Worm (Caenorhabditis elegans): ENCODE data around the gene Y56A3A.31.

The Y56A3A.31 gene

ce11 chrIII:11974414-11974813 lies at the start of gene Y56A3A.31:
Gene Y56A3A.31 (plus strand): TSS chrIII:11974477.
- TF ChIP-seq ceh-36 (tag; optimal IDR thresholded peaks at IDR 0.05): no peak
- no peak for TF ChIP-seq ama-1 (optimal IDR thresholded peaks at IDR 0.05)
- no peak for TF ChIP-seq sea-1 (GFP tag; conservative IDR thresholded peaks at IDR 0.05)
- TF ChIP-seq tbx-11 (GFP tag; IDR thresholded peaks at IDR 0.05): no peak
- no peak for TF ChIP-seq aly-1 (tag; optimal IDR thresholded peaks at IDR 0.05)

- TF ChIP-seq hnd-1 (tag; optimal IDR thresholded peaks at IDR 0.05) (no peak), aly-1 (tag; optimal IDR thresholded peaks at IDR 0.05) (no peak), hmbx-1 (tag; optimal IDR thresholded peaks at IDR 0.05) (no peak), tbx-37 (GFP tag; conservative IDR thresholded peaks at IDR 0.05) (no peak), hmg-4 (GFP tag; optimal IDR thresholded peaks at IDR 0.05) (no peak), sea-1 (GFP tag; conservative IDR thresholded peaks at IDR 0.05) (no peak), ets-7 (tag; optimal IDR thresholded peaks at IDR 0.05) (no peak)
Measured at ce11 chrIII:11930899-11931298, 43.4 kb upstream of the Y56A3A.31 start.

- TF ChIP-seq F13C5.2 (tag; optimal IDR thresholded peaks at IDR 0.05): no peak
- TF ChIP-seq hnd-1 (tag; optimal IDR thresholded peaks at IDR 0.05): no peak
- TF ChIP-seq sea-1 (GFP tag; conservative IDR thresholded peaks at IDR 0.05): peak; percentile 48; the same call in 1 of the 2 replicates
- peak; percentile 18; the same call in 1 of the 2 replicates for TF ChIP-seq tbx-37 (GFP tag; conservative IDR thresholded peaks at IDR 0.05)
- TF ChIP-seq B0310.2 (tag; optimal IDR thresholded peaks at IDR 0.05): no peak
- TF ChIP-seq aly-1 (tag; optimal IDR thresholded peaks at IDR 0.05): no peak
Measured at ce11 chrIII:11931960-11932359, 42.3 kb upstream of the Y56A3A.31 start.

- TF ChIP-seq hmg-4 (GFP tag; optimal IDR thresholded peaks at IDR 0.05) (no peak), B0310.2 (tag; optimal IDR thresholded peaks at IDR 0.05) (no peak), ceh-13 (GFP tag; optimal IDR thresholded peaks at IDR 0.05) (no peak), ceh-36 (tag; optimal IDR thresholded peaks at IDR 0.05) (no peak), F13C5.2 (tag; optimal IDR thresholded peaks at IDR 0.05) (no peak), sea-1 (GFP tag; conservative IDR thresholded peaks at IDR 0.05) (no peak), hnd-1 (tag; optimal IDR thresholded peaks at IDR 0.05) (no peak), scrt-1 (GFP tag; IDR thresholded peaks at IDR 0.05) (no peak), flt-1 (GFP tag; IDR thresholded peaks at IDR 0.05) (no peak), ama-1 (optimal IDR thresholded peaks at IDR 0.05) (no peak), hmbx-1 (tag; optimal IDR thresholded peaks at IDR 0.05) (no peak)
Measured at ce11 chrIII:11933539-11933938, 40.7 kb upstream of the Y56A3A.31 start, which contains the start of gene dolk-1. Gene dolk-1 (minus strand): TSS chrIII:11933639.

- TF ChIP-seq pes-1 (GFP tag; IDR thresholded peaks at IDR 0.05) (no peak), aly-1 (tag; optimal IDR thresholded peaks at IDR 0.05) (peak; percentile 12), ceh-36 (tag; optimal IDR thresholded peaks at IDR 0.05) (no peak)
Measured at ce11 chrIII:11935032-11935947, 39.0 kb upstream of the Y56A3A.31 start.

- TF ChIP-seq pes-1 (GFP tag; IDR thresholded peaks at IDR 0.05) (no peak), aly-1 (tag; optimal IDR thresholded peaks at IDR 0.05) (no peak), tbx-37 (GFP tag; conservative IDR thresholded peaks at IDR 0.05) (no peak), sea-1 (GFP tag; conservative IDR thresholded peaks at IDR 0.05) (no peak), scrt-1 (GFP tag; IDR thresholded peaks at IDR 0.05) (peak; percentile 43; the same call in 1 of the 2 replicates), hnd-1 (tag; optimal IDR thresholded peaks at IDR 0.05) (no peak), F13C5.2 (tag; optimal IDR thresholded peaks at IDR 0.05) (no peak), ceh-13 (GFP tag; optimal IDR thresholded peaks at IDR 0.05) (no peak), ceh-36 (tag; optimal IDR thresholded peaks at IDR 0.05) (no peak), ama-1 (optimal IDR thresholded peaks at IDR 0.05) (no peak), tra-4 (tag; optimal IDR thresholded peaks at IDR 0.05) (no peak), hmg-4 (GFP tag; optimal IDR thresholded peaks at IDR 0.05) (peak; percentile 27), tbx-11 (GFP tag; IDR thresholded peaks at IDR 0.05) (no peak), hmbx-1 (tag; optimal IDR thresholded peaks at IDR 0.05) (no peak), ets-7 (tag; optimal IDR thresholded peaks at IDR 0.05) (no peak), B0310.2 (tag; optimal IDR thresholded peaks at IDR 0.05) (no peak), flt-1 (GFP tag; IDR thresholded peaks at IDR 0.05) (no peak)
Measured at ce11 chrIII:11935948-11936280, 38.4 kb upstream of the Y56A3A.31 start.

- TF ChIP-seq scrt-1 (GFP tag; IDR thresholded peaks at IDR 0.05) (no peak), hmg-4 (GFP tag; optimal IDR thresholded peaks at IDR 0.05) (peak; percentile 8)
Measured at ce11 chrIII:11936668-11937276, 37.5 kb upstream of the Y56A3A.31 start.

- no peak for TF ChIP-seq F13C5.2 (tag; optimal IDR thresholded peaks at IDR 0.05)
- TF ChIP-seq hmbx-1 (tag; optimal IDR thresholded peaks at IDR 0.05): no peak
- no peak for TF ChIP-seq ceh-36 (tag; optimal IDR thresholded peaks at IDR 0.05)
- TF ChIP-seq scrt-1 (GFP tag; IDR thresholded peaks at IDR 0.05): no peak
- TF ChIP-seq hmg-4 (GFP tag; optimal IDR thresholded peaks at IDR 0.05): no peak
- no peak for TF ChIP-seq tbx-11 (GFP tag; IDR thresholded peaks at IDR 0.05)
- no peak for TF ChIP-seq flt-1 (GFP tag; IDR thresholded peaks at IDR 0.05)
- TF ChIP-seq tbx-37 (GFP tag; conservative IDR thresholded peaks at IDR 0.05): no peak
- no peak for TF ChIP-seq ama-1 (optimal IDR thresholded peaks at IDR 0.05)
- TF ChIP-seq hnd-1 (tag; optimal IDR thresholded peaks at IDR 0.05): no peak
- TF ChIP-seq aly-1 (tag; optimal IDR thresholded peaks at IDR 0.05): no peak
- TF ChIP-seq tra-4 (tag; optimal IDR thresholded peaks at IDR 0.05): no peak
- no peak for TF ChIP-seq B0310.2 (tag; optimal IDR thresholded peaks at IDR 0.05)
- no peak for TF ChIP-seq ceh-13 (GFP tag; optimal IDR thresholded peaks at IDR 0.05)
- no peak for TF ChIP-seq pes-1 (GFP tag; IDR thresholded peaks at IDR 0.05)
- TF ChIP-seq ets-7 (tag; optimal IDR thresholded peaks at IDR 0.05): no peak
Measured at ce11 chrIII:11937911-11938310, 36.4 kb upstream of the Y56A3A.31 start.

Data from whole organism, early embryonic.